Fruit fly (Drosophila melanogaster): ENCODE data around the gene iPLA2-VIA.

Gene iPLA2-VIA

dm6 chr3L:9846577-9847342 lies 17.4 kb downstream of the iPLA2-VIA start (continued):
- TF ChIP-seq amos (GFP tag; IDR thresholded peaks at IDR 0.05; ENCODE audit: partially characterized antibody) (0 out of 2 replicates have a peak, but pooled peaks have one; percentile 35), CG10431 (GFP tag; optimal IDR thresholded peaks at IDR 0.05) (no peak), CG32532 (GFP tag; IDR thresholded peaks at IDR 0.05) (no peak), cad (GFP tag; optimal IDR thresholded peaks at IDR 0.05) (no peak), schlank (tag; optimal IDR thresholded peaks at IDR 0.05) (no peak), tna (GFP tag; IDR thresholded peaks at IDR 0.05; ENCODE audit: partially characterized antibody) (peak; percentile 74; the same call in 1 of the 2 replicates), ab (GFP tag; optimal IDR thresholded peaks at IDR 0.05) (no peak), CG10543 (GFP tag; optimal IDR thresholded peaks at IDR 0.05) (peak; percentile 11), CG14860 (GFP tag; IDR thresholded peaks at IDR 0.05; ENCODE audit: partially characterized antibody) (0 out of 3 replicates have a peak, but pooled peaks have one; percentile 26), dysf (GFP tag; IDR thresholded peaks at IDR 0.05) (0 out of 3 replicates have a peak, but pooled peaks have one; percentile 15), ato (GFP tag; IDR thresholded peaks at IDR 0.05; ENCODE audit: partially characterized antibody) (no peak), aop (GFP tag; IDR thresholded peaks at IDR 0.05) (no peak), Med (GFP tag) (peak; percentile 11), yki (optimal IDR thresholded peaks at IDR 0.05) (no peak), D19B (GFP tag; optimal IDR thresholded peaks at IDR 0.05) (peak; percentile 64), maf-S (GFP tag; optimal IDR thresholded peaks at IDR 0.05) (no peak), run (tag; optimal IDR thresholded peaks at IDR 0.05) (no peak), luna (GFP tag; optimal IDR thresholded peaks at IDR 0.05) (no peak), ro (GFP tag; IDR thresholded peaks at IDR 0.05) (no peak), CG9727 (GFP tag; optimal IDR thresholded peaks at IDR 0.05) (no peak), zen (tag; optimal IDR thresholded peaks at IDR 0.05) (no peak), nom (GFP tag; optimal IDR thresholded peaks at IDR 0.05) (peak; percentile 16), CG3281 (GFP tag; optimal IDR thresholded peaks at IDR 0.05) (peak; percentile 51), Bgb (GFP tag; IDR thresholded peaks at IDR 0.05; ENCODE audit: partially characterized antibody) (0 out of 2 replicates have a peak, but pooled peaks have one; percentile 20), CG30431 (GFP tag; optimal IDR thresholded peaks at IDR 0.05) (no peak), chinmo (GFP tag; IDR thresholded peaks at IDR 0.05; ENCODE audit: partially characterized antibody) (0 out of 4 replicates have a peak, but pooled peaks have one; percentile 43), Ets97D (GFP tag; optimal IDR thresholded peaks at IDR 0.05) (no peak), inv (GFP tag; IDR thresholded peaks at IDR 0.05; ENCODE audit: partially characterized antibody) (peak; percentile 55), sob (GFP tag; IDR thresholded peaks at IDR 0.05) (0 out of 2 replicates have a peak, but pooled peaks have one; percentile 14), Ets65A (GFP tag) (no peak), stc (GFP tag; IDR thresholded peaks at IDR 0.05) (0 out of 2 replicates have a peak, but pooled peaks have one; percentile 9), hb (GFP tag; IDR thresholded peaks at IDR 0.05; ENCODE audit: partially characterized antibody) (peak; percentile 63; the same call in 1 of the 3 replicates), HLH3B (GFP tag; IDR thresholded peaks at IDR 0.05) (no peak), CG12104 (GFP tag; optimal IDR thresholded peaks at IDR 0.05) (no peak), CG15269 (tag; optimal IDR thresholded peaks at IDR 0.05) (peak; percentile 10), tgo (GFP tag; IDR thresholded peaks at IDR 0.05) (no peak), Dbx (GFP tag; IDR thresholded peaks at IDR 0.05) (peak; percentile 37; the same call in 1 of the 3 replicates), lab (GFP tag; optimal IDR thresholded peaks at IDR 0.05) (peak; percentile 33), fd3F (GFP tag; optimal IDR thresholded peaks at IDR 0.05) (peak; percentile 17), Fer2 (tag; optimal IDR thresholded peaks at IDR 0.05) (no peak), Mrtf (GFP tag; IDR thresholded peaks at IDR 0.05) (no peak), grn (GFP tag; optimal IDR thresholded peaks at IDR 0.05) (no peak), rib (GFP tag; IDR thresholded peaks at IDR 0.05) (peak; percentile 70), Drgx (GFP tag; IDR thresholded peaks at IDR 0.05) (0 out of 2 replicates have a peak, but pooled peaks have one; percentile 21), CG12155 (GFP tag; optimal IDR thresholded peaks at IDR 0.05) (no peak), da (GFP tag; optimal IDR thresholded peaks at IDR 0.05) (no peak), CG11504 (tag; optimal IDR thresholded peaks at IDR 0.05) (no peak), sug (tag; optimal IDR thresholded peaks at IDR 0.05) (peak; percentile 32)

Data from whole organism, embryonic.